Worm (Caenorhabditis elegans) whole organism, early embryonic: Measurements from ENCODE around the gene F02E11.2.

Experiments used
- ama-1 ChIP-seq: fragments of 150-350 bp; optimal IDR thresholded peaks from 2 replicates; lab custom pipeline; 2014
- ceh-13 ChIP-seq: fragments of 200-800 bp; sonication (Bioruptor generic); optimal IDR thresholded peaks from 2 replicates; lab custom pipeline; 2018; ENCODE audit warnings: mild to moderate bottlenecking, missing genetic modification characterization, missing compliant biosample characterization
- flt-1 ChIP-seq: fragments of 200-800 bp; sonication (Bioruptor generic); IDR thresholded peaks from 2 replicates; pipeline ENCODE4 v1.3.6; 2022; ENCODE audit warnings: missing genetic modification characterization, missing compliant biosample characterization
- hmbx-1 ChIP-seq: sonication (generic microtip); optimal IDR thresholded peaks from 2 replicates; lab custom pipeline; 2016; ENCODE audit warnings: mild to moderate bottlenecking, missing genetic modification characterization, missing compliant biosample characterization

DNA sequence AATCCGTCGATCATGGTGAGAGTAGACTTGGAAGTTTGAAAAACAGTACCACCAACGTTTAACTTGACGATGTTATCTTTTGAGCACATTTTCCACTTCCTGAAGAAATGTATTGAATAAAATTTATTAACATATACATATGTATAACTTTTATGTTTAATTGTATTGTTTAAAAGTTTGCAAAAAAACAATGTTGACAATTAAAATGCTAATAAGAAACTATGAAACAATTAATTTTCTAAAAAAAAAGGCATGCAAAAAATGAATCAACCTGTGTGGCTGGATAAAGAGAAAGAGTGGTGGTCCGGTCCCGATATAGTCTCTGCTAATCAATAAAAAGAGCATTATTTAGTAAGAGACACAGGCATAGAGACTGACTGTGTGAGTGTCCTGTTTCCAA is 27.9 kb upstream of the F02E11.2 start, which contains the start of gene C17F4.8:
- no peak for TF ChIP-seq ama-1 (lab: Kevin White, UChicago)
- no peak for TF ChIP-seq hmbx-1 (tag; lab: Kevin White, UChicago)
- no peak for TF ChIP-seq flt-1 (GFP tag; lab: Robert Waterston, UW)
- TF ChIP-seq ceh-13 (GFP tag; lab: Kevin White, UChicago), result no peak
